Fruit fly (Drosophila melanogaster) whole organism, embryonic: Measurements from ENCODE around the gene CG17221.
A peak's percentile ranks its signal among the peaks of the same experiment; 100 is the strongest.

Source experiments
- Abd-B ChIP-seq: fragments of 200-800 bp; sonication (Bioruptor generic); optimal IDR thresholded peaks from 2 replicates; lab custom pipeline; 2018; ENCODE audit warnings: missing biosample characterization, mild to moderate bottlenecking, missing genetic modification characterization, moderate library complexity
- CG10267 ChIP-seq: fragments of 200-800 bp; sonication (Bioruptor generic); optimal IDR thresholded peaks from 2 replicates; lab custom pipeline; 2018; ENCODE audit warnings: missing biosample characterization, mild to moderate bottlenecking, missing genetic modification characterization, moderate library complexity
- CG10959 ChIP-seq: fragments of 200-800 bp; sonication (Bioruptor generic); IDR thresholded peaks from 2 replicates; pipeline ENCODE4 v1.3.6; 2022; ENCODE audit warnings: missing biosample characterization, missing genetic modification characterization
- CG11695 ChIP-seq: fragments of 200-800 bp; sonication (Bioruptor generic); IDR thresholded peaks from 3 replicates; pipeline ENCODE4 v1.3.6; 2022; ENCODE audit warnings: missing biosample characterization, missing genetic modification characterization
- CG11696 ChIP-seq: fragments of 200-800 bp; sonication (Bioruptor generic); IDR thresholded peaks from 2 replicates; pipeline ENCODE4 v1.3.6; 2022; ENCODE audit warnings: missing biosample characterization, missing genetic modification characterization
- CG12236 ChIP-seq: fragments of 200-800 bp; sonication (Bioruptor generic); optimal IDR thresholded peaks from 2 replicates; lab custom pipeline; 2016; ENCODE audit warnings: missing biosample characterization, missing genetic modification characterization
- CG12942 ChIP-seq: fragments of 200-800 bp; sonication (Bioruptor generic); optimal IDR thresholded peaks from 3 replicates; lab custom pipeline; 2016; ENCODE audit warnings: missing biosample characterization, missing genetic modification characterization
- CG13296 ChIP-seq: fragments of 200-800 bp; sonication (Bioruptor generic); optimal IDR thresholded peaks from 3 replicates; lab custom pipeline; 2018; ENCODE audit warnings: missing biosample characterization, mild to moderate bottlenecking, missing genetic modification characterization
- CG1647 ChIP-seq: fragments of 200-800 bp; sonication (Bioruptor generic); optimal IDR thresholded peaks from 3 replicates; lab custom pipeline; 2016; ENCODE audit warnings: missing biosample characterization, missing genetic modification characterization
- CG17912 ChIP-seq: fragments of 200-800 bp; sonication (Bioruptor generic); optimal IDR thresholded peaks from 2 replicates; lab custom pipeline; 2018; ENCODE audit warnings: missing biosample characterization, mild to moderate bottlenecking, missing genetic modification characterization
- CG2202 ChIP-seq: fragments of 200-800 bp; sonication (Bioruptor generic); optimal IDR thresholded peaks from 2 replicates; lab custom pipeline; 2018; ENCODE audit warnings: missing biosample characterization, mild to moderate bottlenecking, missing genetic modification characterization
- CG31388 ChIP-seq: fragments of 200-800 bp; sonication (Bioruptor generic); optimal IDR thresholded peaks from 2 replicates; lab custom pipeline; 2016; ENCODE audit warnings: missing biosample characterization, missing genetic modification characterization
- CG32772 ChIP-seq: fragments of 200-800 bp; sonication (Bioruptor generic); IDR thresholded peaks from 2 replicates; pipeline ENCODE4 v1.3.6; 2022; ENCODE audit warnings: missing biosample characterization, missing genetic modification characterization
- CG33213 ChIP-seq: fragments of 200-800 bp; sonication (Bioruptor generic); optimal IDR thresholded peaks from 3 replicates; lab custom pipeline; 2016; ENCODE audit warnings: missing biosample characterization, missing genetic modification characterization
- CG3847 ChIP-seq: fragments of 200-800 bp; sonication (Bioruptor generic); IDR thresholded peaks from 2 replicates; pipeline ENCODE4 v1.3.6; 2022; ENCODE audit warnings: missing biosample characterization, missing genetic modification characterization
- CG4282 ChIP-seq: fragments of 200-800 bp; sonication (Bioruptor generic); optimal IDR thresholded peaks from 2 replicates; lab custom pipeline; 2016; ENCODE audit warnings: missing biosample characterization, missing genetic modification characterization
- CG4360 ChIP-seq: fragments of 200-800 bp; sonication (Bioruptor generic); IDR thresholded peaks from 2 replicates; pipeline ENCODE4 v1.3.6; 2022; ENCODE audit warnings: missing biosample characterization, missing genetic modification characterization
- CG5180 ChIP-seq: fragments of 200-800 bp; sonication (Bioruptor generic); optimal IDR thresholded peaks from 3 replicates; lab custom pipeline; 2017; ENCODE audit warnings: missing biosample characterization, missing genetic modification characterization, mild to moderate bottlenecking, moderate library complexity, missing genetic modification reagents
- CG7372 ChIP-seq: fragments of 200-800 bp; sonication (Bioruptor generic); IDR thresholded peaks from 2 replicates; pipeline ENCODE4 v1.3.6; 2022; ENCODE audit warnings: missing biosample characterization, missing genetic modification characterization
- CG7556 ChIP-seq: fragments of 200-800 bp; sonication (Bioruptor generic); optimal IDR thresholded peaks from 2 replicates; lab custom pipeline; 2017; ENCODE audit warnings: missing biosample characterization, mild to moderate bottlenecking, missing genetic modification characterization
- CG7786 ChIP-seq: fragments of 200-800 bp; sonication (Bioruptor generic); optimal IDR thresholded peaks from 2 replicates; lab custom pipeline; 2016; ENCODE audit warnings: missing biosample characterization, missing genetic modification characterization
- CG8944 ChIP-seq: fragments of 200-800 bp; sonication (Bioruptor generic); optimal IDR thresholded peaks from 3 replicates; lab custom pipeline; 2016; ENCODE audit warnings: missing biosample characterization, missing genetic modification characterization
- D19B ChIP-seq: fragments of 200-800 bp; sonication (Bioruptor generic); optimal IDR thresholded peaks from 2 replicates; lab custom pipeline; 2017; ENCODE audit warnings: missing biosample characterization, mild to moderate bottlenecking, missing genetic modification characterization
- Dfd ChIP-seq, 2 experiments: fragments of >200 bp; optimal IDR thresholded peaks; 2 replicates each; lab custom pipeline; 2017; ENCODE audit warnings: missing biosample characterization in 2 of 2, missing genetic modification characterization in 2 of 2
- Hand ChIP-seq: fragments of 200-800 bp; sonication (Bioruptor generic); optimal IDR thresholded peaks from 2 replicates; lab custom pipeline; 2017; ENCODE audit warnings: mild to moderate bottlenecking, missing biosample characterization, missing genetic modification reagents, missing genetic modification characterization
- HmgZ ChIP-seq: fragments of 200-800 bp; sonication (Bioruptor generic); optimal IDR thresholded peaks from 2 replicates; lab custom pipeline; 2018; ENCODE audit warnings: missing biosample characterization, mild to moderate bottlenecking, missing genetic modification characterization
- Myb ChIP-seq: fragments of 200-800 bp; sonication (Bioruptor generic); optimal IDR thresholded peaks from 2 replicates; lab custom pipeline; 2016; ENCODE audit warnings: missing biosample characterization, missing genetic modification characterization
- Sin3A ChIP-seq: fragments of >200 bp; optimal IDR thresholded peaks from 2 replicates; lab custom pipeline; 2018
- Spps ChIP-seq: fragments of 200-800 bp; sonication (Bioruptor generic); optimal IDR thresholded peaks from 2 replicates; lab custom pipeline; 2018; ENCODE audit warnings: missing biosample characterization, mild to moderate bottlenecking, missing genetic modification characterization
- Tbp ChIP-seq: fragments of >200 bp; optimal IDR thresholded peaks from 2 replicates; lab custom pipeline; 2018; ENCODE audit warnings: missing biosample characterization, missing genetic modification characterization
- Xrp1 ChIP-seq: fragments of 200-800 bp; sonication (Bioruptor generic); IDR thresholded peaks from 2 replicates; pipeline ENCODE4 v1.3.6; 2022; ENCODE audit warnings: missing biosample characterization, missing genetic modification characterization
- ap ChIP-seq: fragments of 200-800 bp; sonication (Bioruptor generic); IDR thresholded peaks from 2 replicates; pipeline ENCODE4 v1.3.6; 2022; ENCODE audit warnings: missing biosample characterization, missing genetic modification characterization
- caup ChIP-seq: fragments of 200-800 bp; sonication (Bioruptor generic); optimal IDR thresholded peaks from 3 replicates; lab custom pipeline; 2017; ENCODE audit warnings: missing biosample characterization, mild to moderate bottlenecking, missing genetic modification characterization, moderate library complexity; ENCODE audit not compliant: severe bottlenecking
- chn ChIP-seq: fragments of 200-800 bp; sonication (Bioruptor generic); optimal IDR thresholded peaks from 2 replicates; lab custom pipeline; 2016; ENCODE audit warnings: missing biosample characterization, missing genetic modification characterization
- corto ChIP-seq: fragments of 200-800 bp; sonication (Bioruptor generic); optimal IDR thresholded peaks from 2 replicates; lab custom pipeline; 2016; ENCODE audit warnings: missing biosample characterization, mild to moderate bottlenecking, missing genetic modification characterization, moderate library complexity
- dan ChIP-seq: fragments of 200-800 bp; sonication (Bioruptor generic); IDR thresholded peaks from 2 replicates; pipeline ENCODE4 v1.3.6; 2022; ENCODE audit warnings: missing biosample characterization, missing genetic modification characterization
- ems ChIP-seq: fragments of 200-800 bp; sonication (Bioruptor generic); optimal IDR thresholded peaks from 3 replicates; lab custom pipeline; 2016; ENCODE audit warnings: missing biosample characterization, missing genetic modification characterization
- exex ChIP-seq: fragments of 200-800 bp; sonication (Bioruptor generic); optimal IDR thresholded peaks from 4 replicates; lab custom pipeline; 2018; ENCODE audit warnings: missing biosample characterization, mild to moderate bottlenecking, missing genetic modification characterization, moderate library complexity
- fd3F ChIP-seq: fragments of 200-800 bp; sonication (Bioruptor generic); optimal IDR thresholded peaks from 2 replicates; lab custom pipeline; 2018; ENCODE audit warnings: missing biosample characterization, mild to moderate bottlenecking, missing genetic modification characterization, moderate library complexity
- fd64A ChIP-seq: fragments of 200-800 bp; sonication (Bioruptor generic); optimal IDR thresholded peaks from 3 replicates; lab custom pipeline; 2018; ENCODE audit warnings: missing biosample characterization, mild to moderate bottlenecking, missing genetic modification characterization
- insv ChIP-seq, 2 experiments: fragments of 200-800 bp; sonication (Bioruptor generic); optimal IDR thresholded peaks; 3 replicates each; lab custom pipeline; 2016 to 2018; ENCODE audit warnings: missing biosample characterization in 2 of 2, missing genetic modification characterization in 2 of 2
- inv ChIP-seq: fragments of 200-800 bp; sonication (Bioruptor generic); IDR thresholded peaks from 2 replicates; pipeline ENCODE4 v1.3.6; 2022; ENCODE audit warnings: missing biosample characterization, missing genetic modification characterization; ENCODE audit not compliant: partially characterized antibody
- knrl ChIP-seq: fragments of 200-800 bp; sonication (Bioruptor generic); IDR thresholded peaks from 3 replicates; pipeline ENCODE4 v1.3.6; 2022; ENCODE audit warnings: missing biosample characterization, missing genetic modification characterization; ENCODE audit not compliant: partially characterized antibody
- odd ChIP-seq: fragments of 200-800 bp; sonication (Bioruptor generic); optimal IDR thresholded peaks from 2 replicates; lab custom pipeline; 2017; ENCODE audit warnings: missing biosample characterization, mild to moderate bottlenecking, missing genetic modification characterization
- peb ChIP-seq: fragments of 200-800 bp; sonication (Bioruptor generic); IDR thresholded peaks from 2 replicates; pipeline ENCODE4 v1.3.6; 2022; ENCODE audit warnings: missing biosample characterization, missing genetic modification characterization
- salm ChIP-seq: fragments of 200-800 bp; sonication (Bioruptor generic); optimal IDR thresholded peaks from 2 replicates; lab custom pipeline; 2018; ENCODE audit warnings: missing biosample characterization, mild to moderate bottlenecking, missing genetic modification characterization
- shn ChIP-seq: fragments of 200-800 bp; sonication (Bioruptor generic); optimal IDR thresholded peaks from 3 replicates; lab custom pipeline; 2016; ENCODE audit warnings: missing biosample characterization, missing genetic modification characterization
- tap ChIP-seq: fragments of 200-800 bp; optimal IDR thresholded peaks from 3 replicates; lab custom pipeline; 2019; ENCODE audit warnings: missing biosample characterization, mild to moderate bottlenecking, missing genetic modification characterization, moderate library complexity
- tll ChIP-seq, 2 experiments: fragments of 200-800 bp in 1 of 2; fragments of >200 bp in 1 of 2; sonication (Bioruptor generic) in 1 of 2; optimal IDR thresholded peaks; 2 replicates each; lab custom pipeline; 2017 to 2019; ENCODE audit warnings: missing biosample characterization in 2 of 2, missing genetic modification characterization in 2 of 2, mild to moderate bottlenecking in 1 of 2, moderate library complexity in 1 of 2
- trem ChIP-seq: fragments of 200-800 bp; optimal IDR thresholded peaks from 3 replicates; lab custom pipeline; 2019; ENCODE audit warnings: missing biosample characterization, mild to moderate bottlenecking, missing genetic modification characterization, moderate library complexity
- vfl ChIP-seq: fragments of 200-800 bp; sonication (Bioruptor generic); optimal IDR thresholded peaks from 2 replicates; lab custom pipeline; 2016; ENCODE audit warnings: missing biosample characterization, missing genetic modification characterization
- yki ChIP-seq: fragments of >200 bp; optimal IDR thresholded peaks from 3 replicates; lab custom pipeline; 2018
- zen ChIP-seq: fragments of 200-800 bp; sonication (Bioruptor generic); optimal IDR thresholded peaks from 3 replicates; lab custom pipeline; 2018; ENCODE audit warnings: missing biosample characterization, mild to moderate bottlenecking, missing genetic modification characterization, moderate library complexity

Gene CG17221

DNA sequence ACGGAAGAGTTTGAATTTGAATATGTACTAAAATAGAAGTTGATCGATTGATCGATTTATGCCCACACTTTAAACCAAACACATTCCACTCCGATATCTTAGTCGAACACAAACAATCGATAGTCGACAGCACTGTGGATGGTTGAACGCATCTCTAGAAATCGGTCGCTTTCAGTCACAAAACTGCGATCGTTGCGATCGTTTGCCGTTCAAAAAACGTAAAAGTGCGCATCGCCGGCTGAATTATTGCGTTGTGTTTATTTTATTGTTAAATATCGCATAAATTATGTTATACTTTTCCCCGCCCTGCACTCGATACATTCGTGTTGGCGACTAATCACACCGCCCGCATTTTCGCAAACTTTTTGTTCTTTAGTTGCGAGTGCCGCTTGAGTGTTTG is 40.7 kb upstream of the CG17221 start, which contains the start of gene Ccdc85 (continued):
- TF ChIP-seq corto (GFP tag; lab: Kevin White, UChicago) = no peak
- no peak for TF ChIP-seq CG32772
- TF ChIP-seq ems (GFP tag; lab: Kevin White, UChicago) = no peak
- no peak for TF ChIP-seq CG2202 (tag; lab: Kevin White, UChicago)
- no peak for TF ChIP-seq zen (tag; lab: Kevin White, UChicago)
- peak; percentile 30 for TF ChIP-seq Sin3A (lab: Kevin White, UChicago)
- no peak for TF ChIP-seq D19B (GFP tag; lab: Kevin White, UChicago)
- no peak for TF ChIP-seq Xrp1 (GFP tag; lab: Robert Waterston, UW)
- TF ChIP-seq CG10959 = no peak
- no peak for TF ChIP-seq salm (tag; lab: Kevin White, UChicago)
- TF ChIP-seq CG1647 = no peak
- no peak for TF ChIP-seq exex (tag; lab: Kevin White, UChicago)
- no peak for TF ChIP-seq CG8944 (GFP tag; lab: Kevin White, UChicago)
- no peak for TF ChIP-seq CG7372 (GFP tag; lab: Robert Waterston, UW)
- TF ChIP-seq CG17912 = no peak
- 0 out of 2 replicates have a peak, but pooled peaks have one; percentile 28 for TF ChIP-seq CG3847
- no peak for TF ChIP-seq dan (GFP tag; lab: Robert Waterston, UW)
- TF ChIP-seq CG7786 (GFP tag; lab: Kevin White, UChicago) = no peak
- no peak for TF ChIP-seq CG4360 (GFP tag; lab: Robert Waterston, UW)
- no peak for TF ChIP-seq CG5180
- no peak for TF ChIP-seq fd3F (GFP tag; lab: Kevin White, UChicago)
- TF ChIP-seq CG12942 (GFP tag; lab: Kevin White, UChicago) = no peak
- no peak for TF ChIP-seq Spps (tag; lab: Kevin White, UChicago)
- peak; percentile 11 for TF ChIP-seq caup (GFP tag; lab: Kevin White, UChicago)
- TF ChIP-seq Tbp (GFP tag; lab: Kevin White, UChicago) = no peak
- TF ChIP-seq odd (GFP tag; lab: Kevin White, UChicago) = no peak
- TF ChIP-seq CG12236 (GFP tag; lab: Kevin White, UChicago) = no peak
- TF ChIP-seq CG31388 (GFP tag; lab: Kevin White, UChicago) = no peak
- TF ChIP-seq fd64A (GFP tag; lab: Kevin White, UChicago) = no peak
- no peak for TF ChIP-seq yki
- peak; percentile 83 for TF ChIP-seq trem (tag; lab: Kevin White, UChicago)
- no peak for TF ChIP-seq tap (tag; lab: Kevin White, UChicago)
- peak; percentile 51 for TF ChIP-seq CG10267 (tag; lab: Kevin White, UChicago)
- TF ChIP-seq peb (GFP tag; lab: Robert Waterston, UW) = no peak
- TF ChIP-seq vfl (GFP tag; lab: Kevin White, UChicago) = peak; percentile 23
- no peak for TF ChIP-seq chn
- no peak for TF ChIP-seq CG33213 (GFP tag; lab: Kevin White, UChicago)
- TF ChIP-seq Myb (GFP tag; lab: Kevin White, UChicago) = peak; percentile 97
- peak; percentile 89 for TF ChIP-seq knrl (GFP tag; lab: Robert Waterston, UW)
- no peak for TF ChIP-seq insv (GFP tag; optimal IDR thresholded peaks at IDR 0.05; lab: Kevin White, UChicago)
- no peak for TF ChIP-seq Dfd (GFP tag; optimal IDR thresholded peaks at IDR 0.05; lab: Kevin White, UChicago)
- TF ChIP-seq HmgZ = peak; percentile 58
- TF ChIP-seq CG11696 (GFP tag; lab: Robert Waterston, UW) = no peak
- TF ChIP-seq Hand (GFP tag; lab: Kevin White, UChicago) = no peak
- TF ChIP-seq CG13296 = peak; percentile 2
- TF ChIP-seq shn (GFP tag; lab: Kevin White, UChicago) = no peak
- no peak for TF ChIP-seq tll (GFP tag; optimal IDR thresholded peaks at IDR 0.05; lab: Kevin White, UChicago)
- TF ChIP-seq CG4282 (GFP tag; lab: Kevin White, UChicago) = no peak
- TF ChIP-seq Abd-B = no peak
- no peak for TF ChIP-seq CG11695 (GFP tag; lab: Robert Waterston, UW)
- TF ChIP-seq CG7556 (GFP tag; lab: Kevin White, UChicago) = no peak
- peak; percentile 84 for TF ChIP-seq inv (GFP tag; lab: Robert Waterston, UW)
- TF ChIP-seq ap (GFP tag; lab: Robert Waterston, UW) = no peak
